Fruit fly (Drosophila melanogaster) whole organism, wandering third instar larva: ENCODE measurements around the gene CG11444.
A peak's percentile ranks its signal among the peaks of the same experiment; 100 is the strongest.

Experiments used
- Abd-B ChIP-seq: fragments of >200 bp; optimal IDR thresholded peaks from 2 replicates; lab custom pipeline; 2017; ENCODE audit warnings: missing biosample characterization, missing genetic modification characterization
- CG32264 ChIP-seq: fragments of 200-800 bp; sonication (Bioruptor generic); optimal IDR thresholded peaks from 2 replicates; lab custom pipeline; 2016; ENCODE audit warnings: missing biosample characterization, missing genetic modification characterization
- CG9705 ChIP-seq: fragments of 200-800 bp; sonication (Bioruptor generic); optimal IDR thresholded peaks from 2 replicates; lab custom pipeline; 2018; ENCODE audit warnings: missing biosample characterization, mild to moderate bottlenecking, missing genetic modification characterization
- CrebA ChIP-seq: fragments of 200-800 bp; sonication (Bioruptor generic); optimal IDR thresholded peaks from 2 replicates; lab custom pipeline; 2016; ENCODE audit warnings: missing biosample characterization, mild to moderate bottlenecking, missing genetic modification characterization, borderline replicate concordance
- Dfd ChIP-seq: fragments of >200 bp; optimal IDR thresholded peaks from 2 replicates; lab custom pipeline; 2017; ENCODE audit warnings: missing biosample characterization, missing genetic modification characterization
- Dif ChIP-seq: fragments of 200-275, 200-300 bp; sonication (Bioruptor generic); optimal IDR thresholded peaks from 2 replicates; lab custom pipeline; 2018; ENCODE audit warnings: missing biosample characterization, missing genetic modification characterization; ENCODE audit not compliant: partially characterized antibody
- GATAd ChIP-seq: sonication (Bioruptor generic); optimal IDR thresholded peaks from 2 replicates; lab custom pipeline; 2016; ENCODE audit warnings: missing biosample characterization, missing genetic modification characterization
- HLH106 ChIP-seq: fragments of 200-800 bp; optimal IDR thresholded peaks from 3 replicates; lab custom pipeline; 2019; ENCODE audit warnings: missing biosample characterization, mild to moderate bottlenecking, missing genetic modification characterization, moderate library complexity
- Hr78 ChIP-seq: fragments of >200 bp; optimal IDR thresholded peaks from 2 replicates; lab custom pipeline; 2017; ENCODE audit warnings: missing biosample characterization, missing genetic modification characterization
- Hr83 ChIP-seq: fragments of 200-300 bp; sonication (Bioruptor generic); optimal IDR thresholded peaks from 2 replicates; lab custom pipeline; 2016; ENCODE audit warnings: missing biosample characterization, mild to moderate bottlenecking, missing genetic modification characterization, moderate library complexity; ENCODE audit not compliant: poor library complexity, severe bottlenecking
- Jra ChIP-seq: sonication (Bioruptor generic); optimal IDR thresholded peaks from 2 replicates; lab custom pipeline; 2016; ENCODE audit warnings: missing biosample characterization, missing genetic modification characterization
- Myc ChIP-seq: fragments of >200 bp; optimal IDR thresholded peaks from 2 replicates; lab custom pipeline; 2017
- N ChIP-seq: fragments of >200 bp; optimal IDR thresholded peaks from 2 replicates; lab custom pipeline; 2018; ENCODE audit warnings: missing biosample characterization, missing external identifiers, missing genetic modification characterization
- OdsH ChIP-seq: fragments of 200-800 bp; sonication (Bioruptor generic); optimal IDR thresholded peaks from 2 replicates; lab custom pipeline; 2016; ENCODE audit warnings: missing biosample characterization, mild to moderate bottlenecking, missing genetic modification characterization
- Rel ChIP-seq, 2 experiments: fragments of 200-800 bp; sonication (Bioruptor generic) in 1 of 2; optimal IDR thresholded peaks; 2 replicates in 1 of 2; 3 replicates in 1 of 2; lab custom pipeline; 2016 to 2019; ENCODE audit warnings: mild to moderate bottlenecking in 2 of 2, missing biosample characterization in 2 of 2, missing genetic modification characterization in 2 of 2, moderate library complexity in 1 of 2
- Sp1 ChIP-seq: fragments of 200-800 bp; sonication (Bioruptor generic); optimal IDR thresholded peaks from 3 replicates; lab custom pipeline; 2019; ENCODE audit warnings: missing biosample characterization, mild to moderate bottlenecking, missing genetic modification characterization, moderate library complexity
- Vsx2 ChIP-seq: fragments of 200-300, 225-300 bp; sonication (Bioruptor generic); optimal IDR thresholded peaks from 2 replicates; lab custom pipeline; 2018; ENCODE audit warnings: missing biosample characterization, missing genetic modification characterization; ENCODE audit not compliant: partially characterized antibody
- br ChIP-seq: fragments of 200-800 bp; sonication (Bioruptor generic); optimal IDR thresholded peaks from 2 replicates; lab custom pipeline; 2016; ENCODE audit warnings: missing biosample characterization, missing genetic modification characterization
- dl ChIP-seq, 2 experiments: fragments of 175-275, 200-275 bp in 1 of 2; fragments of 200-275 bp in 1 of 2; sonication (Bioruptor generic); optimal IDR thresholded peaks; lab custom pipeline; 2018; ENCODE audit warnings: mild to moderate bottlenecking in 2 of 2, missing biosample characterization in 2 of 2, missing genetic modification characterization in 2 of 2, moderate library complexity in 2 of 2; ENCODE audit not compliant: partially characterized antibody in 2 of 2, insufficient read depth in 1 of 2
- dsf ChIP-seq: sonication (Bioruptor generic); optimal IDR thresholded peaks from 2 replicates; lab custom pipeline; 2016; ENCODE audit warnings: missing biosample characterization, missing genetic modification characterization, borderline replicate concordance
- ey ChIP-seq: fragments of 200-800 bp; sonication (Bioruptor generic); optimal IDR thresholded peaks from 2 replicates; lab custom pipeline; 2016; ENCODE audit warnings: missing biosample characterization, missing genetic modification characterization
- fru ChIP-seq: fragments of 200-800 bp; sonication (Bioruptor generic); optimal IDR thresholded peaks from 3 replicates; lab custom pipeline; 2016; ENCODE audit warnings: missing biosample characterization, mild to moderate bottlenecking, missing genetic modification characterization
- h ChIP-seq: fragments of 200-800 bp; sonication (Bioruptor generic); optimal IDR thresholded peaks from 3 replicates; lab custom pipeline; 2016; ENCODE audit warnings: missing biosample characterization, mild to moderate bottlenecking, missing genetic modification characterization
- jim ChIP-seq: fragments of 175-275, 200-325 bp; sonication (Bioruptor generic); optimal IDR thresholded peaks from 2 replicates; lab custom pipeline; 2016; ENCODE audit warnings: missing biosample characterization, mild to moderate bottlenecking, missing genetic modification characterization
- lola ChIP-seq: fragments of >200 bp; optimal IDR thresholded peaks from 2 replicates; lab custom pipeline; 2017; ENCODE audit warnings: missing biosample characterization, missing genetic modification characterization
- pan ChIP-seq: fragments of >200 bp; optimal IDR thresholded peaks from 2 replicates; lab custom pipeline; 2017
- psq ChIP-seq: fragments of 200-800 bp; sonication (Bioruptor generic); optimal IDR thresholded peaks from 3 replicates; lab custom pipeline; 2017; ENCODE audit warnings: missing biosample characterization, mild to moderate bottlenecking, missing genetic modification characterization, moderate library complexity
- sv ChIP-seq: fragments of 200-800 bp; sonication (Bioruptor generic); optimal IDR thresholded peaks from 3 replicates; lab custom pipeline; 2016; ENCODE audit warnings: missing biosample characterization, missing genetic modification characterization
- tai ChIP-seq: sonication (Bioruptor generic); optimal IDR thresholded peaks from 2 replicates; lab custom pipeline; 2016; ENCODE audit warnings: missing biosample characterization, missing genetic modification characterization

Gene CG11444

dm6 chrX:4534002-4534401, 20.2 kb downstream of the CG11444 start:
- TF ChIP-seq HLH106 (tag; lab: Kevin White, UChicago), result no peak
- TF ChIP-seq Abd-B (GFP tag; lab: Kevin White, UChicago), result no peak
- no peak for TF ChIP-seq GATAd (GFP tag; lab: Kevin White, UChicago)
- TF ChIP-seq Myc, result no peak
- no peak for TF ChIP-seq Dfd
- no peak for TF ChIP-seq Sp1 (GFP tag; lab: Kevin White, UChicago)
- TF ChIP-seq h (GFP tag; lab: Kevin White, UChicago), result no peak
- no peak for TF ChIP-seq dsf (GFP tag; lab: Kevin White, UChicago)
- TF ChIP-seq Hr78 (GFP tag; lab: Kevin White, UChicago), result no peak
- no peak for TF ChIP-seq Hr83 (GFP tag; lab: Kevin White, UChicago)
- no peak for TF ChIP-seq Jra (GFP tag; lab: Kevin White, UChicago)
- TF ChIP-seq lola (GFP tag; lab: Kevin White, UChicago), result no peak
- no peak for TF ChIP-seq CG32264
- TF ChIP-seq br (GFP tag; lab: Kevin White, UChicago), result no peak
- no peak for TF ChIP-seq Vsx2 (GFP tag; lab: Kevin White, UChicago)
- no peak for TF ChIP-seq N (GFP tag; lab: Kevin White, UChicago)
- no peak for TF ChIP-seq tai
- TF ChIP-seq Dif (GFP tag; lab: Kevin White, UChicago), result no peak
- TF ChIP-seq jim, result no peak

- TF ChIP-seq sv, result peak; percentile 1
- no peak for TF ChIP-seq Rel (GFP tag; optimal IDR thresholded peaks at IDR 0.05; lab: Kevin White, UChicago)
- TF ChIP-seq Rel (tag; optimal IDR thresholded peaks at IDR 0.05; lab: Kevin White, UChicago), result peak; percentile 11
- no peak for TF ChIP-seq ey (GFP tag; lab: Kevin White, UChicago)
- no peak for TF ChIP-seq Jra (GFP tag; lab: Kevin White, UChicago)
- TF ChIP-seq psq (GFP tag; lab: Kevin White, UChicago), result no peak
- TF ChIP-seq pan (lab: Kevin White, UChicago), result no peak
- peak; percentile 44 for TF ChIP-seq Myc
- no peak for TF ChIP-seq CG32264
- TF ChIP-seq dl (GFP tag; optimal IDR thresholded peaks at IDR 0.05; lab: Kevin White, UChicago; ENCODE audit: insufficient read depth in 1 of 2, partially characterized antibody in 2 of 2), result no peak
Observed at dm6 chrX:4529909-4530308, 24.3 kb downstream of the CG11444 start, which contains the start of gene CG3556. Gene CG3556 (plus strand): TSS chrX:4530231.

DNA sequence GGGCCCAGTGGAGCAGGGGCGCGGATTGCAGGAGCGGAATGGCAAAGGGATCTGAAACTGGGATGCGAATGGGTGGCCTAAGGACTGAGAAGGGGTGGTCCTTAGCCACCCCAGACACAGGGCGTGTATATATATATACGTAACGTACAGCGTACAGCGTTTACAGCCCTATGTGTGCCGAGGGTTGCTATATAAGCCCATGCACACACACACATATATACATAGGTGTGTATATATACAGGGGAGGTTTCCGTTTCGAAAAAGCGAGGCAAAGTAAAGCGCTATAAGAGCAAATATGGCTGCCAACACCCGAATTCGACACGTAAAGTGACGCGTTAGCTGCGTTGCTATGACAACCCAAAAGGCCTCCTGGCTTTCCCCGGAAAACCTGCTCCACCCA, 27.4 kb downstream of the CG11444 start:
- TF ChIP-seq CG9705 (GFP tag; lab: Kevin White, UChicago) (no peak), dsf (GFP tag; lab: Kevin White, UChicago) (no peak), CrebA (GFP tag; lab: Kevin White, UChicago) (no peak), h (GFP tag; lab: Kevin White, UChicago) (no peak), Hr83 (GFP tag; lab: Kevin White, UChicago) (no peak), Vsx2 (GFP tag; lab: Kevin White, UChicago) (no peak), Rel (GFP tag; optimal IDR thresholded peaks at IDR 0.05; lab: Kevin White, UChicago) (no peak), Rel (tag; optimal IDR thresholded peaks at IDR 0.05; lab: Kevin White, UChicago) (no peak), lola (GFP tag; lab: Kevin White, UChicago) (no peak), HLH106 (tag; lab: Kevin White, UChicago) (no peak)

- TF ChIP-seq GATAd (GFP tag; lab: Kevin White, UChicago), result no peak
- no peak for TF ChIP-seq Dif (GFP tag; lab: Kevin White, UChicago)
- TF ChIP-seq N (GFP tag; lab: Kevin White, UChicago), result no peak
- no peak for TF ChIP-seq Hr78 (GFP tag; lab: Kevin White, UChicago)
- no peak for TF ChIP-seq br (GFP tag; lab: Kevin White, UChicago)
- no peak for TF ChIP-seq sv
- TF ChIP-seq psq (GFP tag; lab: Kevin White, UChicago), result no peak
- no peak for TF ChIP-seq CrebA (GFP tag; lab: Kevin White, UChicago)
- no peak for TF ChIP-seq dsf (GFP tag; lab: Kevin White, UChicago)
- TF ChIP-seq OdsH, result no peak
- no peak for TF ChIP-seq lola (GFP tag; lab: Kevin White, UChicago)
- TF ChIP-seq Jra (GFP tag; lab: Kevin White, UChicago), result no peak
- TF ChIP-seq Hr83 (GFP tag; lab: Kevin White, UChicago), result no peak
- TF ChIP-seq fru, result no peak
Observed at dm6 chrX:4520879-4521278, 33.3 kb downstream of the CG11444 start.

DNA sequence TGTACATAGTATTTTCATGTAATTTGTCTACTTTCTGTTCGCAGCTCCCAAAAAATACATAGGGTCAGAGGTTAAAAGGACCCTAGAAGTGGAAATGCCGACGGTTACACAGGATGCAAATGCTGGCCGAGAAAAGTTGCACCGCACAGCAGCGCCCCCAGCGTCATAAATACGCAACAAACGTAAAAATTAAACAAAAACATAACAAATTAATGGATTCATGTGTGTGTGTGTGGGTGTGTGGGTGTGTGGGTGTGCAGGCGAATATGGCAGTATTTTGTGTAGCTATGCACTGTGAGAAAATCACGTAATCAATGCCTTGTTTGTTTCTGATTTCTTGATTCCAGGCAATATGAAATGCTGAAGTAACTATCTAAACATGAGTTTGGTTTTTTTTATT, 42.6 kb downstream of the CG11444 start:
- TF ChIP-seq br (GFP tag; lab: Kevin White, UChicago) (no peak), GATAd (GFP tag; lab: Kevin White, UChicago) (no peak), dsf (GFP tag; lab: Kevin White, UChicago) (no peak), Sp1 (GFP tag; lab: Kevin White, UChicago) (no peak), psq (GFP tag; lab: Kevin White, UChicago) (no peak), sv (no peak)
